2 fruit fly cellular contexts compared by ENCODE assay signal in genomic region chrX:13234738-13235470, dm6.
TF ChIP-seq lines count a peak whose summit lies in the region.

No protein-coding gene starts in this region.

TF ChIP-seq in whole organism, embryonic, 481 proteins besides CTCF, POLR2A, EP300 and RAD21 (continued from another document and continues in another):
- TF ChIP-seq Bgb (GFP tag; IDR thresholded peaks at IDR 0.05; lab: Robert Waterston, UW; ENCODE audit: partially characterized antibody) (no peak), CG32772 (GFP tag; IDR thresholded peaks at IDR 0.05; lab: Robert Waterston, UW) (peak; percentile 54), NFAT (GFP tag; IDR thresholded peaks at IDR 0.05; lab: Robert Waterston, UW) (peak; percentile 25; the same call in 1 of the 2 replicates), E2f1 (GFP tag; IDR thresholded peaks at IDR 0.05; lab: Robert Waterston, UW) (0 out of 2 replicates have a peak, but pooled peaks have one; percentile 6), Rfx (GFP tag; IDR thresholded peaks at IDR 0.05; lab: Robert Waterston, UW) (peak; percentile 55), CG10366 (GFP tag; IDR thresholded peaks at IDR 0.05; lab: Robert Waterston, UW) (peak; percentile 38; the same call in 1 of the 2 replicates), Dbx (GFP tag; IDR thresholded peaks at IDR 0.05; lab: Robert Waterston, UW) (0 out of 3 replicates have a peak, but pooled peaks have one; percentile 12), CG17361 (GFP tag; IDR thresholded peaks at IDR 0.05; lab: Robert Waterston, UW) (no peak), bbx (GFP tag; IDR thresholded peaks at IDR 0.05; lab: Robert Waterston, UW; ENCODE audit: partially characterized antibody) (no peak), cad (GFP tag; optimal IDR thresholded peaks at IDR 0.05; lab: Kevin White, UChicago) (no peak), CG9932 (GFP tag; IDR thresholded peaks at IDR 0.05; lab: Robert Waterston, UW) (peak; percentile 25), br (optimal IDR thresholded peaks at IDR 0.05; lab: Kevin White, UChicago) (no peak), CHES-1-like (GFP tag; optimal IDR thresholded peaks at IDR 0.05; lab: Kevin White, UChicago) (no peak), CG11723 (GFP tag; optimal IDR thresholded peaks at IDR 0.05; lab: Kevin White, UChicago) (no peak), Trl (optimal IDR thresholded peaks at IDR 0.05; lab: Kevin White, UChicago) (no peak), Trl (GFP tag; optimal IDR thresholded peaks at IDR 0.05; lab: Kevin White, UChicago) (no peak), CG13894 (tag; optimal IDR thresholded peaks at IDR 0.05; lab: Kevin White, UChicago) (no peak), gt (GFP tag; IDR thresholded peaks at IDR 0.05; lab: Robert Waterston, UW) (no peak), Drgx (GFP tag; IDR thresholded peaks at IDR 0.05; lab: Robert Waterston, UW) (peak; percentile 56), Doc3 (GFP tag; IDR thresholded peaks at IDR 0.05; lab: Robert Waterston, UW; ENCODE audit: partially characterized antibody) (no peak), corto (GFP tag; optimal IDR thresholded peaks at IDR 0.05; lab: Kevin White, UChicago) (no peak), ara (GFP tag; IDR thresholded peaks at IDR 0.05; lab: Robert Waterston, UW) (0 out of 2 replicates have a peak, but pooled peaks have one; percentile 7), wek (GFP tag; optimal IDR thresholded peaks at IDR 0.05; lab: Kevin White, UChicago) (no peak), Elba2 (GFP tag; optimal IDR thresholded peaks at IDR 0.05; lab: Kevin White, UChicago) (no peak), gro (GFP tag; optimal IDR thresholded peaks at IDR 0.05; lab: Kevin White, UChicago) (no peak), D19A (tag; optimal IDR thresholded peaks at IDR 0.05; lab: Kevin White, UChicago) (no peak), CG7556 (GFP tag; optimal IDR thresholded peaks at IDR 0.05; lab: Kevin White, UChicago) (no peak), Fer3 (tag; optimal IDR thresholded peaks at IDR 0.05; lab: Kevin White, UChicago) (no peak), ham (GFP tag; IDR thresholded peaks at IDR 0.05; lab: Robert Waterston, UW) (no peak), grau (tag; optimal IDR thresholded peaks at IDR 0.05; lab: Kevin White, UChicago) (peak; percentile 94), sr (GFP tag; IDR thresholded peaks at IDR 0.05; lab: Robert Waterston, UW) (no peak), HmgZ (tag; optimal IDR thresholded peaks at IDR 0.05; lab: Kevin White, UChicago) (no peak), lola (GFP tag; optimal IDR thresholded peaks at IDR 0.05; lab: Kevin White, UChicago) (no peak), chm (GFP tag; IDR thresholded peaks at IDR 0.05; lab: Robert Waterston, UW) (0 out of 2 replicates have a peak, but pooled peaks have one; percentile 16), CG8290 (GFP tag; optimal IDR thresholded peaks at IDR 0.05; lab: Kevin White, UChicago) (no peak), CG8290 (tag; optimal IDR thresholded peaks at IDR 0.05; lab: Kevin White, UChicago) (peak in 1 of 2 experiments; percentile 14), exex (tag; optimal IDR thresholded peaks at IDR 0.05; lab: Kevin White, UChicago) (peak; percentile 85), CG14050 (GFP tag; IDR thresholded peaks at IDR 0.05; lab: Robert Waterston, UW) (no peak), TFAM (GFP tag; optimal IDR thresholded peaks at IDR 0.05; lab: Kevin White, UChicago) (no peak), CG2712 (tag; optimal IDR thresholded peaks at IDR 0.05; lab: Kevin White, UChicago) (no peak), H15 (GFP tag; IDR thresholded peaks at IDR 0.05; lab: Robert Waterston, UW) (no peak), fd102C (GFP tag; optimal IDR thresholded peaks at IDR 0.05; lab: Kevin White, UChicago) (no peak), Bteb2 (GFP tag; optimal IDR thresholded peaks at IDR 0.05; lab: Kevin White, UChicago) (no peak), chinmo (GFP tag; IDR thresholded peaks at IDR 0.05; lab: Robert Waterston, UW; ENCODE audit: partially characterized antibody) (peak; percentile 75; the same call in 1 of the 4 replicates), CG15011 (GFP tag; optimal IDR thresholded peaks at IDR 0.05; lab: Kevin White, UChicago) (no peak), Side (GFP tag; optimal IDR thresholded peaks at IDR 0.05; lab: Kevin White, UChicago) (no peak), CG12942 (GFP tag; optimal IDR thresholded peaks at IDR 0.05; lab: Kevin White, UChicago) (no peak), CG2678 (tag; optimal IDR thresholded peaks at IDR 0.05; lab: Kevin White, UChicago) (peak; percentile 7), Pdp1 (GFP tag; optimal IDR thresholded peaks at IDR 0.05; lab: Kevin White, UChicago) (peak in 1 of 2 experiments; percentile 87), pita (GFP tag; optimal IDR thresholded peaks at IDR 0.05; lab: Kevin White, UChicago) (no peak), ken (GFP tag; IDR thresholded peaks at IDR 0.05; lab: Robert Waterston, UW) (0 out of 3 replicates have a peak, but pooled peaks have one; percentile 10), Hr39 (optimal IDR thresholded peaks at IDR 0.05; lab: Kevin White, UChicago) (no peak), dmrt99B (tag; optimal IDR thresholded peaks at IDR 0.05; lab: Kevin White, UChicago) (peak; percentile 6), CG14014 (GFP tag; IDR thresholded peaks at IDR 0.05; lab: Robert Waterston, UW) (peak; percentile 8; the same call in 1 of the 2 replicates), Hsf (GFP tag; optimal IDR thresholded peaks at IDR 0.05; lab: Kevin White, UChicago) (no peak), CG12391 (tag; optimal IDR thresholded peaks at IDR 0.05; lab: Kevin White, UChicago) (no peak), dm (GFP tag; optimal IDR thresholded peaks at IDR 0.05; lab: Kevin White, UChicago) (no peak), ranshi (GFP tag; IDR thresholded peaks at IDR 0.05; lab: Robert Waterston, UW) (peak; percentile 31), CG13296 (GFP tag; optimal IDR thresholded peaks at IDR 0.05; lab: Kevin White, UChicago) (no peak), Dad (GFP tag; optimal IDR thresholded peaks at IDR 0.05; lab: Kevin White, UChicago) (no peak), twi (tag; optimal IDR thresholded peaks at IDR 0.05; lab: Kevin White, UChicago) (no peak), row (GFP tag; IDR thresholded peaks at IDR 0.05; lab: Robert Waterston, UW) (peak; percentile 29), CG7839 (tag; optimal IDR thresholded peaks at IDR 0.05; lab: Kevin White, UChicago) (no peak), CG14441 (GFP tag; IDR thresholded peaks at IDR 0.05; lab: Robert Waterston, UW) (peak; percentile 43; the same call in 1 of the 2 replicates), nom (GFP tag; optimal IDR thresholded peaks at IDR 0.05; lab: Kevin White, UChicago) (peak; percentile 12), CG7786 (GFP tag; optimal IDR thresholded peaks at IDR 0.05; lab: Kevin White, UChicago) (no peak)

TF ChIP-seq in whole organism, prepupa, 60 proteins besides CTCF, POLR2A, EP300 and RAD21 (continued from another document):
- TF ChIP-seq CG6276 (GFP tag; optimal IDR thresholded peaks at IDR 0.05; lab: Kevin White, UChicago), result peak; percentile 15
- no peak for TF ChIP-seq Smox (GFP tag; optimal IDR thresholded peaks at IDR 0.05; lab: Kevin White, UChicago)
- no peak for TF ChIP-seq fd85E (GFP tag; optimal IDR thresholded peaks at IDR 0.05; lab: Kevin White, UChicago)
- TF ChIP-seq CG34406 (GFP tag; optimal IDR thresholded peaks at IDR 0.05; lab: Kevin White, UChicago), result peak; percentile 63
- TF ChIP-seq Sox102F (GFP tag; optimal IDR thresholded peaks at IDR 0.05; lab: Kevin White, UChicago), result peak; percentile 39
- no peak for TF ChIP-seq fd59A (GFP tag; optimal IDR thresholded peaks at IDR 0.05; lab: Kevin White, UChicago)
- TF ChIP-seq net (GFP tag; optimal IDR thresholded peaks at IDR 0.05; lab: Kevin White, UChicago), result peak; percentile 23
- TF ChIP-seq CG16779 (tag; optimal IDR thresholded peaks at IDR 0.05; lab: Kevin White, UChicago), result no peak
TF ChIP-seq in whole organism, prepupa: peak in this region for 18.
